Worm (Caenorhabditis elegans) whole organism, late embryonic: ENCODE results near the gene T22C8.1.
A peak's percentile ranks its signal among the peaks of the same experiment; 100 is the strongest.

Experiments
- F13H6.1 ChIP-seq: sonication (generic microtip); optimal IDR thresholded peaks from 2 replicates; lab custom pipeline; 2016; ENCODE audit warnings: missing genetic modification characterization, missing compliant biosample characterization
- ama-1 ChIP-seq: fragments of 150-350 bp; optimal IDR thresholded peaks from 2 replicates; lab custom pipeline; 2014
- che-1 ChIP-seq: sonication (generic microtip); optimal IDR thresholded peaks from 2 replicates; lab custom pipeline; 2016; ENCODE audit warnings: mild to moderate bottlenecking, missing genetic modification characterization, missing compliant biosample characterization
- elt-2 ChIP-seq: sonication (generic microtip); optimal IDR thresholded peaks from 2 replicates; lab custom pipeline; 2016; ENCODE audit warnings: missing genetic modification reagents, missing genetic modification characterization, missing compliant biosample characterization
- fkh-10 ChIP-seq: fragments of 150-350 bp; optimal IDR thresholded peaks from 2 replicates; lab custom pipeline; 2014; ENCODE audit warnings: missing biosample characterization, missing genetic modification reagents, missing genetic modification characterization
- hlh-8 ChIP-seq: sonication (generic microtip); optimal IDR thresholded peaks from 2 replicates; lab custom pipeline; 2016; ENCODE audit warnings: missing genotype, missing genetic modification characterization, missing compliant biosample characterization
- lin-11 ChIP-seq: fragments of 200-800 bp; sonication (Bioruptor generic); optimal IDR thresholded peaks from 2 replicates; lab custom pipeline; 2018; ENCODE audit warnings: mild to moderate bottlenecking, missing genetic modification characterization, missing compliant biosample characterization
- nhr-11 ChIP-seq: fragments of 150-350 bp; optimal IDR thresholded peaks from 2 replicates; lab custom pipeline; 2014; ENCODE audit warnings: missing biosample characterization, missing genetic modification characterization
- pax-1 ChIP-seq: fragments of 150-350 bp; optimal IDR thresholded peaks from 2 replicates; lab custom pipeline; 2014; ENCODE audit warnings: missing biosample characterization, missing genetic modification characterization
- ref-2 ChIP-seq: sonication (generic microtip); optimal IDR thresholded peaks from 2 replicates; lab custom pipeline; 2016; ENCODE audit warnings: missing genetic modification characterization, missing compliant biosample characterization
- sdc-2 ChIP-seq: sonication (generic microtip); optimal IDR thresholded peaks from 2 replicates; lab custom pipeline; 2016; ENCODE audit warnings: missing genotype, missing genetic modification characterization, missing compliant biosample characterization
- unc-55 ChIP-seq: sonication (generic microtip); optimal IDR thresholded peaks from 2 replicates; lab custom pipeline; 2017; ENCODE audit warnings: missing biosample characterization, missing genetic modification reagents, missing genetic modification characterization
- ztf-16 ChIP-seq: sonication (generic microtip); optimal IDR thresholded peaks from 2 replicates; lab custom pipeline; 2017; ENCODE audit warnings: missing genetic modification characterization, missing compliant biosample characterization

DNA sequence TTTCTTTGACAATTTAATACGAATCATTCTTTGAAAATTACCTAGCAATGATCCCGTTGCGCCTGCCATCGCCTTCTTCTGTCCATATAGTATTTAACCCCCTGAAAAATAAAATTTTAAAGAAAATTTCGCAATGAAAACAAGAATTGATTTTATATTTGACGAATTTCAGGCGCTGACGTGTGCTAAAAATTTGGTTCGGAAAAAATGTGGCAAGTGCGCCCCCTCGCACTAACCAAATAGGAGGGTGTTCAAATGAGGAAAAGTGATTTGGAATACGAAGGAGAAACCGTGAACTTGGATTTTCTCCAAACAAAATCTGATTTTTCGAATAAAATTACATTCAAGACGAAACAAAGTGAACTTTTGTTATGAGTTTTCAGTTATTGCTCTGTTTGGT lies 46.5 kb upstream of the T22C8.1 start, which contains the start of gene stc-1:
- TF ChIP-seq F13H6.1 (tag; lab: Kevin White, UChicago): no peak
- TF ChIP-seq nhr-11 (tag; lab: Kevin White, UChicago): no peak
- no peak for TF ChIP-seq lin-11 (tag; lab: Kevin White, UChicago)
- TF ChIP-seq fkh-10 (GFP tag; lab: Kevin White, UChicago): no peak
- no peak for TF ChIP-seq ref-2 (tag; lab: Kevin White, UChicago)
- no peak for TF ChIP-seq che-1 (tag; lab: Kevin White, UChicago)
- TF ChIP-seq unc-55 (GFP tag; lab: Kevin White, UChicago): no peak
- TF ChIP-seq ztf-16 (tag; lab: Kevin White, UChicago): no peak
- no peak for TF ChIP-seq sdc-2 (tag; lab: Kevin White, UChicago)
- no peak for TF ChIP-seq hlh-8 (tag; lab: Kevin White, UChicago)
- peak; percentile 3 for TF ChIP-seq elt-2
- no peak for TF ChIP-seq pax-1 (tag; lab: Kevin White, UChicago)
- TF ChIP-seq ama-1 (lab: Kevin White, UChicago): no peak
